Worm (Caenorhabditis elegans) whole organism, young adult: ENCODE results near the gene Y47D7A.6.

Experiments used
- B0035.1 ChIP-seq: sonication (generic microtip); optimal IDR thresholded peaks from 2 replicates; lab custom pipeline; 2016; ENCODE audit warnings: missing genetic modification characterization, mild to moderate bottlenecking, missing compliant biosample characterization, missing genotype, missing genetic modification reagents
- F23B12.7 ChIP-seq: sonication (generic microtip); optimal IDR thresholded peaks from 2 replicates; lab custom pipeline; 2017; ENCODE audit warnings: missing genetic modification characterization, mild to moderate bottlenecking, missing compliant biosample characterization, antibody characterized with exemption, moderate library complexity; ENCODE audit not compliant: insufficient read depth
- F39B2.1 ChIP-seq: fragments of 200-800 bp; sonication (Bioruptor generic); IDR thresholded peaks from 2 replicates; pipeline ENCODE4 v1.3.6; 2022; ENCODE audit warnings: missing genetic modification reagents, missing genetic modification characterization, missing compliant biosample characterization
- F57A8.1 ChIP-seq: fragments of 200-800 bp; sonication (Bioruptor generic); optimal IDR thresholded peaks from 2 replicates; lab custom pipeline; 2018; ENCODE audit warnings: mild to moderate bottlenecking, missing genetic modification characterization, moderate library complexity, missing compliant biosample characterization
- K12H6.12 ChIP-seq: fragments of 200-800 bp; sonication (Bioruptor generic); optimal IDR thresholded peaks from 2 replicates; lab custom pipeline; 2018; ENCODE audit warnings: mild to moderate bottlenecking, missing genetic modification characterization, missing compliant biosample characterization
- Y67H2A.10 ChIP-seq: fragments of 200-800 bp; sonication (Bioruptor generic); conservative IDR thresholded peaks from 2 replicates; pipeline ENCODE4 v1.3.6; 2022; ENCODE audit warnings: missing genetic modification reagents, missing genetic modification characterization, missing compliant biosample characterization
- akir-1 ChIP-seq: fragments of 200-800 bp; sonication (Bioruptor generic); optimal IDR thresholded peaks from 2 replicates; lab custom pipeline; 2018; ENCODE audit warnings: mild to moderate bottlenecking, missing genetic modification characterization, moderate library complexity, missing compliant biosample characterization
- aptf-3 ChIP-seq: fragments of 200-800 bp; sonication (Bioruptor generic); IDR thresholded peaks from 2 replicates; pipeline ENCODE4 v1.3.6; 2022; ENCODE audit warnings: missing genetic modification characterization, missing compliant biosample characterization
- athp-1 ChIP-seq: sonication (generic microtip); optimal IDR thresholded peaks from 2 replicates; lab custom pipeline; 2017; ENCODE audit warnings: mild to moderate bottlenecking, missing genetic modification characterization, missing compliant biosample characterization
- attf-3 ChIP-seq: fragments of 200-800 bp; sonication (Bioruptor generic); conservative IDR thresholded peaks from 2 replicates; pipeline ENCODE4 v1.3.6; 2022; ENCODE audit warnings: missing genetic modification reagents, missing genetic modification characterization, missing compliant biosample characterization
- attf-5 ChIP-seq: fragments of 200-800 bp; sonication (Bioruptor generic); optimal IDR thresholded peaks from 2 replicates; lab custom pipeline; 2018; ENCODE audit warnings: mild to moderate bottlenecking, missing genetic modification characterization, missing compliant biosample characterization
- cebp-1 ChIP-seq, 2 experiments: fragments of 200-800 bp in 1 of 2; sonication (Bioruptor generic) in 1 of 2; sonication (generic microtip) in 1 of 2; IDR thresholded peaks in 1 of 2; optimal IDR thresholded peaks in 1 of 2; 2 replicates each; pipeline versions ENCODE4 v1.3.6 to Lab custom; 2017 to 2022; ENCODE audit warnings: missing compliant biosample characterization in 2 of 2, missing genetic modification characterization in 2 of 2, mild to moderate bottlenecking in 1 of 2, missing genetic modification reagents in 1 of 2, moderate library complexity in 1 of 2
- ceh-91 ChIP-seq: fragments of 200-800 bp; sonication (Bioruptor generic); IDR thresholded peaks from 2 replicates; pipeline ENCODE4 v1.3.6; 2022; ENCODE audit warnings: missing genetic modification reagents, missing genetic modification characterization, missing compliant biosample characterization
- dox-1 ChIP-seq: fragments of 200-800 bp; sonication (Bioruptor generic); IDR thresholded peaks from 2 replicates; pipeline ENCODE4 v1.3.6; 2022; ENCODE audit warnings: missing genetic modification reagents, missing genetic modification characterization, missing compliant biosample characterization
- dpl-1 ChIP-seq: fragments of 150-350 bp; optimal IDR thresholded peaks from 2 replicates; lab custom pipeline; 2014; ENCODE audit warnings: missing biosample characterization, missing genetic modification reagents, missing genetic modification characterization
- efl-1 ChIP-seq: fragments of 150-350 bp; optimal IDR thresholded peaks from 2 replicates; lab custom pipeline; 2014; ENCODE audit warnings: missing biosample characterization, missing genetic modification reagents, missing genetic modification characterization
- egl-44 ChIP-seq: fragments of 200-800 bp; sonication (Bioruptor generic); IDR thresholded peaks from 2 replicates; pipeline ENCODE4 v1.3.6; 2022; ENCODE audit warnings: missing genetic modification reagents, missing genetic modification characterization, missing compliant biosample characterization
- ekl-4 ChIP-seq: fragments of 200-800 bp; sonication (Bioruptor generic); IDR thresholded peaks from 2 replicates; pipeline ENCODE4 v1.3.6; 2022; ENCODE audit warnings: missing genetic modification reagents, missing genetic modification characterization, missing compliant biosample characterization
- fkh-3 ChIP-seq: sonication (generic microtip); optimal IDR thresholded peaks from 2 replicates; lab custom pipeline; 2016; ENCODE audit warnings: mild to moderate bottlenecking, missing genetic modification characterization, missing compliant biosample characterization
- hlh-26 ChIP-seq: fragments of 200-800 bp; sonication (Bioruptor generic); conservative IDR thresholded peaks from 2 replicates; pipeline ENCODE4 v1.3.6; 2022; ENCODE audit warnings: missing genetic modification reagents, missing genetic modification characterization, missing compliant biosample characterization
- hmg-20 ChIP-seq: fragments of 200-800 bp; sonication (Bioruptor generic); IDR thresholded peaks from 2 replicates; pipeline ENCODE4 v1.3.6; 2022; ENCODE audit warnings: missing genetic modification reagents, missing genetic modification characterization, missing compliant biosample characterization
- let-607 ChIP-seq, 2 experiments: fragments of 200-800 bp in 1 of 2; sonication (Bioruptor generic) in 1 of 2; sonication (generic microtip) in 1 of 2; optimal IDR thresholded peaks; 2 replicates each; lab custom pipeline; 2016 to 2018; ENCODE audit warnings: mild to moderate bottlenecking in 2 of 2, missing compliant biosample characterization in 2 of 2, missing genetic modification characterization in 2 of 2, moderate library complexity in 2 of 2, missing genotype in 1 of 2
- lin-35 ChIP-seq, 3 experiments: fragments of 150-350 bp in 2 of 3; sonication (generic microtip) in 1 of 3; optimal IDR thresholded peaks; 2 replicates each; lab custom pipeline; 2014 to 2018; ENCODE audit warnings: missing biosample characterization in 3 of 3, missing genetic modification characterization in 3 of 3, missing genetic modification reagents in 3 of 3
- lin-40 ChIP-seq: sonication (generic microtip); optimal IDR thresholded peaks from 2 replicates; lab custom pipeline; 2016; ENCODE audit warnings: missing genetic modification characterization, mild to moderate bottlenecking, missing compliant biosample characterization, missing genotype, missing genetic modification reagents
- lsl-1 ChIP-seq: fragments of 200-800 bp; sonication (Bioruptor generic); optimal IDR thresholded peaks from 2 replicates; lab custom pipeline; 2018; ENCODE audit warnings: mild to moderate bottlenecking, missing genetic modification characterization, moderate library complexity, missing compliant biosample characterization
- madf-6 ChIP-seq: fragments of 200-800 bp; sonication (Bioruptor generic); IDR thresholded peaks from 2 replicates; pipeline ENCODE4 v1.3.6; 2022; ENCODE audit warnings: missing genetic modification reagents, missing genetic modification characterization, missing compliant biosample characterization
- mel-28 ChIP-seq: sonication (generic microtip); optimal IDR thresholded peaks from 2 replicates; lab custom pipeline; 2016; ENCODE audit warnings: borderline replicate concordance, mild to moderate bottlenecking, missing genetic modification characterization, missing compliant biosample characterization
- nfyb-1 ChIP-seq: fragments of 200-800 bp; sonication (Bioruptor generic); IDR thresholded peaks from 2 replicates; pipeline ENCODE4 v1.3.6; 2022; ENCODE audit warnings: missing genetic modification reagents, missing genetic modification characterization, missing compliant biosample characterization
- nhr-120 ChIP-seq: fragments of 200-800 bp; sonication (Bioruptor generic); IDR thresholded peaks from 2 replicates; pipeline ENCODE4 v1.3.6; 2022; ENCODE audit warnings: missing genetic modification characterization, missing compliant biosample characterization
- nhr-179 ChIP-seq: sonication (generic microtip); optimal IDR thresholded peaks from 2 replicates; lab custom pipeline; 2016; ENCODE audit warnings: mild to moderate bottlenecking, missing genetic modification characterization, missing compliant biosample characterization
- nhr-27 ChIP-seq: fragments of 200-800 bp; sonication (Bioruptor generic); optimal IDR thresholded peaks from 2 replicates; lab custom pipeline; 2018; ENCODE audit warnings: mild to moderate bottlenecking, missing genetic modification characterization, moderate library complexity, missing compliant biosample characterization
- nhr-80 ChIP-seq: sonication (generic microtip); optimal IDR thresholded peaks from 2 replicates; lab custom pipeline; 2016; ENCODE audit warnings: missing genetic modification characterization, missing compliant biosample characterization
- nhr-90 ChIP-seq: sonication (generic microtip); optimal IDR thresholded peaks from 2 replicates; lab custom pipeline; 2016; ENCODE audit warnings: missing genotype, mild to moderate bottlenecking, missing genetic modification characterization, missing compliant biosample characterization
- pbrm-1 ChIP-seq: fragments of 200-800 bp; sonication (Bioruptor generic); IDR thresholded peaks from 2 replicates; pipeline ENCODE4 v1.3.6; 2022; ENCODE audit warnings: missing genetic modification reagents, missing genetic modification characterization, missing compliant biosample characterization
- pha-4 ChIP-seq: fragments of 150-350 bp; sonication (generic microtip); optimal IDR thresholded peaks from 2 replicates; lab custom pipeline; 2014; ENCODE audit warnings: missing biosample characterization, missing genetic modification reagents, missing genetic modification characterization
- rpc-1 ChIP-seq, 2 experiments: fragments of 150-350 bp in 1 of 2; sonication (generic microtip) in 1 of 2; optimal IDR thresholded peaks; 2 replicates each; lab custom pipeline; 2014 to 2018; ENCODE audit warnings: missing biosample characterization in 1 of 2, missing genetic modification characterization in 1 of 2, missing genetic modification reagents in 1 of 2, missing genotype in 1 of 2
- snpc-1.1 ChIP-seq: sonication (generic microtip); optimal IDR thresholded peaks from 2 replicates; lab custom pipeline; 2017; ENCODE audit warnings: missing genetic modification characterization, mild to moderate bottlenecking, missing compliant biosample characterization, antibody characterized with exemption, moderate library complexity, missing genotype, missing genetic modification reagents; ENCODE audit not compliant: insufficient read depth
- snpc-1.3 ChIP-seq: sonication (generic microtip); optimal IDR thresholded peaks from 2 replicates; lab custom pipeline; 2017; ENCODE audit warnings: missing genetic modification characterization, mild to moderate bottlenecking, missing compliant biosample characterization, antibody characterized with exemption, moderate library complexity, missing genotype, missing genetic modification reagents; ENCODE audit not compliant: insufficient read depth
- snpc-3.4 ChIP-seq: sonication (generic microtip); optimal IDR thresholded peaks from 2 replicates; lab custom pipeline; 2017; ENCODE audit warnings: missing genetic modification characterization, mild to moderate bottlenecking, missing compliant biosample characterization, antibody characterized with exemption, moderate library complexity, missing genotype, missing genetic modification reagents
- sptf-2 ChIP-seq: fragments of 200-800 bp; sonication (Bioruptor generic); optimal IDR thresholded peaks from 2 replicates; lab custom pipeline; 2018; ENCODE audit warnings: mild to moderate bottlenecking, missing genetic modification characterization, missing compliant biosample characterization
- tlf-1 ChIP-seq: fragments of 200-800 bp; sonication (Bioruptor generic); optimal IDR thresholded peaks from 2 replicates; lab custom pipeline; 2018; ENCODE audit warnings: mild to moderate bottlenecking, missing genetic modification characterization, missing compliant biosample characterization
- zim-3 ChIP-seq: sonication (generic microtip); optimal IDR thresholded peaks from 2 replicates; lab custom pipeline; 2017; ENCODE audit warnings: mild to moderate bottlenecking, missing genetic modification characterization, moderate library complexity, missing compliant biosample characterization
- ztf-18 ChIP-seq: sonication (generic microtip); optimal IDR thresholded peaks from 2 replicates; lab custom pipeline; 2016; ENCODE audit warnings: missing genotype, mild to moderate bottlenecking, missing genetic modification characterization, missing compliant biosample characterization

Gene Y47D7A.6

ce11 chrV:4418116-4418515 lies at the start of gene Y47D7A.6:
Gene Y47D7A.6 (minus strand): TSS chrV:4418216.
- TF ChIP-seq F39B2.1 (GFP tag; lab: Robert Waterston, UW) (no peak), nhr-90 (no peak), rpc-1 (optimal IDR thresholded peaks at IDR 0.05; lab: Kevin White, UChicago) (no peak), rpc-1 (tag; optimal IDR thresholded peaks at IDR 0.05; lab: Kevin White, UChicago) (no peak), hlh-26 (GFP tag; lab: Robert Waterston, UW) (no peak), snpc-1.3 (tag; lab: Kevin White, UChicago) (no peak), ceh-91 (no peak), ekl-4 (no peak), tlf-1 (no peak), F57A8.1 (GFP tag; lab: Kevin White, UChicago) (no peak), nhr-179 (tag; lab: Kevin White, UChicago) (no peak), madf-6 (GFP tag; lab: Robert Waterston, UW) (no peak), egl-44 (GFP tag; lab: Robert Waterston, UW) (no peak), athp-1 (tag; lab: Kevin White, UChicago) (no peak), zim-3 (no peak), K12H6.12 (no peak), aptf-3 (no peak)

- no peak for TF ChIP-seq akir-1 (GFP tag; lab: Kevin White, UChicago)
- TF ChIP-seq sptf-2 (GFP tag; lab: Kevin White, UChicago), result no peak
- TF ChIP-seq madf-6 (GFP tag; lab: Robert Waterston, UW), result no peak
- no peak for TF ChIP-seq snpc-1.3 (tag; lab: Kevin White, UChicago)
- no peak for TF ChIP-seq pbrm-1 (GFP tag; lab: Robert Waterston, UW)
- no peak for TF ChIP-seq nhr-120 (GFP tag; lab: Robert Waterston, UW)
- no peak for TF ChIP-seq ztf-18 (tag; lab: Kevin White, UChicago)
- no peak for TF ChIP-seq ceh-91
- no peak for TF ChIP-seq pha-4 (tag; lab: Kevin White, UChicago)
- TF ChIP-seq cebp-1 (GFP tag; IDR thresholded peaks at IDR 0.05; lab: Robert Waterston, UW), result no peak
- TF ChIP-seq cebp-1 (tag; optimal IDR thresholded peaks at IDR 0.05; lab: Kevin White, UChicago), result no peak
- TF ChIP-seq fkh-3, result no peak
- no peak for TF ChIP-seq snpc-3.4 (tag; lab: Kevin White, UChicago)
Measured at ce11 chrV:4454634-4455033, 36.6 kb upstream of the Y47D7A.6 start, which contains the start of gene gnrr-5. Gene gnrr-5 (minus strand): TSS chrV:4454734.

- no peak for TF ChIP-seq Y67H2A.10 (GFP tag; lab: Robert Waterston, UW)
- TF ChIP-seq B0035.1 (tag; lab: Kevin White, UChicago), result no peak
- peak; percentile 79 for TF ChIP-seq efl-1
- TF ChIP-seq dpl-1 (GFP tag; lab: Kevin White, UChicago), result peak; percentile 87
- no peak for TF ChIP-seq attf-3 (GFP tag; lab: Robert Waterston, UW)
- TF ChIP-seq lsl-1 (GFP tag; lab: Kevin White, UChicago), result peak; percentile 40
- TF ChIP-seq attf-5 (GFP tag; lab: Kevin White, UChicago), result peak; percentile 25
- no peak for TF ChIP-seq nhr-27 (tag; lab: Kevin White, UChicago)
- TF ChIP-seq dox-1, result 0 out of 2 replicates have a peak, but pooled peaks have one; percentile 26
- TF ChIP-seq mel-28 (tag; lab: Kevin White, UChicago), result no peak
- TF ChIP-seq nhr-80 (tag; lab: Kevin White, UChicago), result peak; percentile 19
- TF ChIP-seq madf-6 (GFP tag; lab: Robert Waterston, UW), result no peak
- TF ChIP-seq nfyb-1 (GFP tag; lab: Robert Waterston, UW), result peak; percentile 41; the same call in 1 of the 2 replicates
- TF ChIP-seq lin-40 (tag; lab: Kevin White, UChicago), result peak; percentile 42
- no peak for TF ChIP-seq rpc-1 (optimal IDR thresholded peaks at IDR 0.05; lab: Kevin White, UChicago)
- no peak for TF ChIP-seq rpc-1 (tag; optimal IDR thresholded peaks at IDR 0.05; lab: Kevin White, UChicago)
- TF ChIP-seq lin-35 (GFP tag; optimal IDR thresholded peaks at IDR 0.05; lab: Kevin White, UChicago), result peak; percentile 56 to 92 (median 72)
- TF ChIP-seq snpc-1.1 (tag; lab: Kevin White, UChicago), result peak; percentile 20
- peak; percentile 15 for TF ChIP-seq F23B12.7
- no peak for TF ChIP-seq let-607 (tag; optimal IDR thresholded peaks at IDR 0.05; lab: Kevin White, UChicago)
- TF ChIP-seq hmg-20 (GFP tag; lab: Robert Waterston, UW), result no peak
Measured at ce11 chrV:4450523-4451089, 32.6 kb upstream of the Y47D7A.6 start, which contains the start of gene rft-2. Gene rft-2 (minus strand): TSS chrV:4450563.
